Worm (Caenorhabditis elegans) whole organism, L1 larva: ENCODE results near the gene pid-1.

Source experiments
- lin-15B ChIP-seq: fragments of 150-350 bp; sonication (generic microtip); optimal IDR thresholded peaks from 3 replicates; lab custom pipeline; 2014; ENCODE audit warnings: missing biosample characterization, missing genetic modification characterization
- lin-39 ChIP-seq: fragments of 150-350 bp; optimal IDR thresholded peaks from 2 replicates; lab custom pipeline; 2014; ENCODE audit warnings: missing biosample characterization, missing genetic modification reagents, missing genetic modification characterization

ce11 chrII:7694745-7695144, 4.4 kb upstream of the pid-1 start:
- TF ChIP-seq lin-15B (tag; lab: Kevin White, UChicago) (no peak), lin-39 (tag; lab: Kevin White, UChicago) (no peak)
